Worm (Caenorhabditis elegans): ENCODE measurements around the gene cyp-34A7.

Gene cyp-34A7

DNA sequence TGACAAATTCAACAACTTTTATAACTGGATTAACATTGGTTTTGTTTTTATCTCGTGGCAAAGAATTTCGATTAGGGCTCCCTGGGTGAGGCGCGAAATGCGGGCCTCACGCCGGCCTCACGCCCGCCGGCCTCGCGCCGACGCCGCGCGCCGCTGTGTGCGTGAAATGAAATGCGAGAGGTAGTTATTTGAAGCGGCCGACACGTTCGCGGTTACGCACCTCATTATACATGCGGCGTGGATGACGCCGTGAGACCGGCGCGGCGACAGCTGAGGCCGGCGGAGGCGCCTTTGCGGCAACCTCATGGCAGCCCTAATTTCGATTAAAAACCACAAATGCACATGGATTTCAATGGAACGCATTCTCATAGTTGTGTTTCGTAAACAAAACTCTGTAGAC is 36.1 kb downstream of the cyp-34A7 start (continued):
- TF ChIP-seq aptf-2 (GFP tag; conservative IDR thresholded peaks at IDR 0.05), result no peak
- no peak for TF ChIP-seq ztf-18 (tag; optimal IDR thresholded peaks at IDR 0.05)
- no peak for TF ChIP-seq zim-3 (tag; optimal IDR thresholded peaks at IDR 0.05)
- TF ChIP-seq F37B4.10 (GFP tag; IDR thresholded peaks at IDR 0.05), result 0 out of 2 replicates have a peak, but pooled peaks have one; percentile 78
- TF ChIP-seq akir-1 (GFP tag; optimal IDR thresholded peaks at IDR 0.05), result no peak
- no peak for TF ChIP-seq sdz-38 (tag; optimal IDR thresholded peaks at IDR 0.05)
- TF ChIP-seq madf-6 (GFP tag; IDR thresholded peaks at IDR 0.05), result no peak
- no peak for TF ChIP-seq tlf-1 (GFP tag; optimal IDR thresholded peaks at IDR 0.05)
- no peak for TF ChIP-seq madf-3 (GFP tag; IDR thresholded peaks at IDR 0.05)
- no peak for TF ChIP-seq B0261.1 (tag; optimal IDR thresholded peaks at IDR 0.05)
- no peak for TF ChIP-seq egl-44 (GFP tag; IDR thresholded peaks at IDR 0.05)
- no peak for TF ChIP-seq nhr-27 (tag; optimal IDR thresholded peaks at IDR 0.05)
- no peak for TF ChIP-seq nhr-179 (tag; optimal IDR thresholded peaks at IDR 0.05)
- no peak for TF ChIP-seq somi-1 (GFP tag; optimal IDR thresholded peaks at IDR 0.05)

DNA sequence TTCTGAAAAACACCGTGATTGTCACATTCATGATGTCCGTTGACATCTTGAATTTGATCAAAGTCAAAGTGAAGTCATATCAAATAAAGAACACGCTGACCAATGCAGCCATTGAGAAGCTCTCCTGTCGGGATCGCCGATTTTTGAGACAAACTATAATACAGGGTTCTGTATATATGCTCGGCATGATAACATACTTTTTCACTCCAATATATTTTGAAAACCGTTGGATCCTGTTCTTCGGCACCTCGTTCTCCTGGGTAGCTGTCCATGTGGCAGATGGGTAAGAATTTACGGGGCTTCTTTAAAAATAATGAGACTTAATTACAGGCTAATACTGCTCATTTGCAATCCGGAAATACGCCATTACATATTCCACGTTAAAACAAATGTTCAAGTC is 41.1 kb downstream of the cyp-34A7 start:
- TF ChIP-seq K11D2.4 (GFP tag; IDR thresholded peaks at IDR 0.05) (no peak), dpl-1 (GFP tag; optimal IDR thresholded peaks at IDR 0.05) (no peak), madf-3 (GFP tag; IDR thresholded peaks at IDR 0.05) (0 out of 2 replicates have a peak, but pooled peaks have one; percentile 45), attf-5 (GFP tag; optimal IDR thresholded peaks at IDR 0.05) (no peak), somi-1 (GFP tag; optimal IDR thresholded peaks at IDR 0.05) (no peak)

DNA sequence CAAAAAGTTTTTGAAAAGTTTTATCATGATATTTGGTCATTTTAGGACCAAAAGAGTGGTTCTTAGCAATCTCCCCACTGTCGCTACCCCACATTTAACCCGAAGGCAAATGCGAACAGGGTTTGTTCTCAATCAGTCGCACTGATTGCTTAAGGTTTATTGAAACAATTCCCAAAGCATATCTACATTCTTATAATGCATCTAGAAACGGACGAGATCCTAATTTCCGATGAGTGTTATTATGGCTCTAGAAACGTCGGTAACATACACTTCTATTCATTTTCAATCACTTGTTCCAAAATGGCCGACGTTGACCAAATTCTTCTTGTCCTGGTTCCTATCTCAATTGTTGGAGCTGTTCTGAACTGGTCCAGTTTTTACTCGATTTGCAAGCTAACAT is 42.0 kb downstream of the cyp-34A7 start, which contains the start of gene srx-65:
TSS of gene srx-65 (plus strand) at position 301 of the 400 bp plus-strand sequence.
- TF ChIP-seq attf-3 (GFP tag; conservative IDR thresholded peaks at IDR 0.05) (no peak), Y53G8AR.9 (GFP tag; conservative IDR thresholded peaks at IDR 0.05) (no peak), rec-8 (tag; optimal IDR thresholded peaks at IDR 0.05) (no peak), hmg-1.2 (GFP tag; IDR thresholded peaks at IDR 0.05) (no peak)

DNA sequence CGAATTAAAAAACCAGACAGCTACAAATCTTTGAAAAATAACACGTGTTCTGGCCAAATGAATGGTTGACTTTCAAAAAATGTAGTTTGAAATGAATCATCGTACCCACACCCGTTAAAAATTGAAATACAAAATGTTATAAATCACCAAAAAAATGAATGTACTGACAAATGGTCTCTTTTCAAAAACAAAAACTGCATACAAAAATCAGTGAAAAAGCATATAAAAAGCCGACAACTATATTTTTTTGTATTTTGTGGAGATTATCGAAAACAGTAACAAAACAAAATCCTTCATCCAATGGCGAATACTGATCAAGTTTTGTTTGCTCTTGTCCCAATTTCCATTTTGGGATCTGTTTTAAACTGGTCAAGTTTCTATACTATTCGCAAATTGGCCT is 44.3 kb downstream of the cyp-34A7 start, which contains the start of gene srx-66:
TSS of gene srx-66 (plus strand) at position 301 of the 400 bp plus-strand sequence.
- TF ChIP-seq cebp-1 (GFP tag; IDR thresholded peaks at IDR 0.05), result no peak
- TF ChIP-seq cebp-1 (tag; optimal IDR thresholded peaks at IDR 0.05), result no peak
- TF ChIP-seq tbx-9 (tag; optimal IDR thresholded peaks at IDR 0.05; ENCODE audit: borderline replicate concordance), result no peak
- no peak for TF ChIP-seq let-526 (GFP tag; IDR thresholded peaks at IDR 0.05)

DNA sequence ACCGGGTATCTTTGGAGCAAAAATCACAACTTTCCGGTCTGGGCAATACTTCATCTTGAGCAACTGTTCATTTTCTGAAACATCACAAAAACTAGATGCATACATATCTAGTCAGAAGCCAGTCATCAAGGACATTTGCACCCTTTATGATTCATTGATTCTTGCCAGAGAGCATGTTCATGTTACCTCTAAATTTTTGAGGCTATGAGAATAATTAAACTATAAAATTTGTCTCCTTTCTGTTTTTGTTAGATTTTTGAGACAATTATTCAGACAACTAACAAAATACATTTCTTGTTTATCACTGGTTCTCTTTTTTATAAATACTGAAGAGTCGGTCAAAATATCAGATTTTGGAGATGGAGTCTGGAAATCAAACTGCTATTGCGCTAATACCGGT is 47.1 kb downstream of the cyp-34A7 start, which contains the start of gene srx-67:
TSS of gene srx-67 (plus strand) at position 301 of the 400 bp plus-strand sequence.
- no peak for TF ChIP-seq him-1 (tag; optimal IDR thresholded peaks at IDR 0.05)
- no peak for TF ChIP-seq bed-1 (GFP tag; IDR thresholded peaks at IDR 0.05)
- no peak for TF ChIP-seq gei-17 (GFP tag; optimal IDR thresholded peaks at IDR 0.05)
- TF ChIP-seq ceh-100 (GFP tag; IDR thresholded peaks at IDR 0.05), result no peak
- no peak for TF ChIP-seq hrde-1 (tag; optimal IDR thresholded peaks at IDR 0.05; ENCODE audit: borderline replicate concordance)
- TF ChIP-seq repo-1 (tag; optimal IDR thresholded peaks at IDR 0.05), result no peak
- TF ChIP-seq nhr-90 (tag; optimal IDR thresholded peaks at IDR 0.05), result no peak
- no peak for TF ChIP-seq ceh-58 (GFP tag; IDR thresholded peaks at IDR 0.05)
- TF ChIP-seq madf-6 (GFP tag; IDR thresholded peaks at IDR 0.05), result no peak
- no peak for TF ChIP-seq ceh-40 (GFP tag; IDR thresholded peaks at IDR 0.05)

All from whole organism, young adult.